Fruit fly (Drosophila melanogaster) Kc167 (cell line): ENCODE measurements around the gene CG34290.

Experiments used
- Myc ChIP-seq: fragments of >200 bp; optimal IDR thresholded peaks from 2 replicates; lab custom pipeline; 2017; ENCODE audit warnings: missing external identifiers
- Sin3A ChIP-seq: fragments of >200 bp; optimal IDR thresholded peaks from 2 replicates; lab custom pipeline; 2018; ENCODE audit warnings: missing external identifiers
- h ChIP-seq: fragments of >200 bp; optimal IDR thresholded peaks from 3 replicates; lab custom pipeline; 2018; ENCODE audit warnings: missing external identifiers
- insv ChIP-seq: fragments of >200 bp; optimal IDR thresholded peaks from 3 replicates; lab custom pipeline; 2018; ENCODE audit warnings: missing external identifiers
- psq ChIP-seq: fragments of >200 bp; optimal IDR thresholded peaks from 2 replicates; lab custom pipeline; 2017; ENCODE audit warnings: missing external identifiers
- ttk ChIP-seq: sonication (Bioruptor generic); optimal IDR thresholded peaks from 2 replicates; lab custom pipeline; 2017; ENCODE audit warnings: missing external identifiers

The CG34290 gene

dm6 chr3R:24258333-24258732 is 31.3 kb downstream of the CG34290 start:
- TF ChIP-seq insv (no peak), psq (lab: Kevin White, UChicago) (no peak), ttk (lab: Kevin White, UChicago) (no peak)

dm6 chr3R:24252494-24252893 is 37.1 kb downstream of the CG34290 start, which contains the start of gene beta-PheRS:
TSS of gene beta-PheRS (minus strand) at chr3R:24252679.
- TF ChIP-seq h, result no peak
- TF ChIP-seq Myc (lab: Kevin White, UChicago), result no peak
- TF ChIP-seq insv, result no peak
- no peak for TF ChIP-seq psq (lab: Kevin White, UChicago)
- TF ChIP-seq ttk (lab: Kevin White, UChicago), result no peak
- TF ChIP-seq Sin3A (lab: Kevin White, UChicago), result no peak
